Worm (Caenorhabditis elegans): ENCODE measurements around the gene F53F8.3.

DNA sequence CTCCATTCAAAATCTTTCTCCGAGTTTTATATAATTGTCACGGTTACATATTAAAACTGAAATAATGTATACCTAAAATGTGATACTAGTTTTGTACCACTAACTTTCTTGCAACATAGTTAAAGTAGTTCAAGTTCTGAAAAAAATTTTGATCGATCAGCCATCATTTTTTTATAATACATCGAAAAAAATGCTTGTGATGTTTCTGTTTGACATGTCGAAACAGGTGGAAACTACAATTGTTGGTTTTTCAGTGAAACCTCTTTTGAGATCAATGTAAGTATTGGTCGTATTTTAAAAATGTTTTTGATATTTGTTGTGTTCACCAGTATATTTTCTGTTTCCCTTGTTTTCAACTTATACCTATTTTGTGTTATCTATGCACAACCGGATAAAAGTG is 50.0 kb downstream of the F53F8.3 start, which contains the start of gene srxa-14:
- TF ChIP-seq flt-1 (GFP tag; IDR thresholded peaks at IDR 0.05) (no peak), T22C8.4 (GFP tag; IDR thresholded peaks at IDR 0.05) (no peak)
